Worm (Caenorhabditis elegans) whole organism, L4 larva: ENCODE measurements around the gene kbp-4.

Experiments used
- D1046.2 ChIP-seq: fragments of 200-800 bp; sonication (Bioruptor generic); IDR thresholded peaks from 2 replicates; pipeline ENCODE4 v1.3.6; 2022; ENCODE audit warnings: missing genetic modification characterization, missing compliant biosample characterization
- F10B5.3 ChIP-seq: sonication (generic microtip); optimal IDR thresholded peaks from 2 replicates; lab custom pipeline; 2016; ENCODE audit warnings: mild to moderate bottlenecking, missing genetic modification characterization, missing compliant biosample characterization
- F26F4.8 ChIP-seq: fragments of 200-800 bp; sonication (Bioruptor generic); conservative IDR thresholded peaks from 2 replicates; pipeline ENCODE4 v1.3.6; 2022; ENCODE audit warnings: missing genetic modification characterization, missing compliant biosample characterization
- F37D6.2 ChIP-seq: sonication (generic microtip); optimal IDR thresholded peaks from 2 replicates; lab custom pipeline; 2016; ENCODE audit warnings: mild to moderate bottlenecking, missing genetic modification characterization, missing compliant biosample characterization
- F44E2.7 ChIP-seq: fragments of 200-800 bp; sonication (Bioruptor generic); IDR thresholded peaks from 2 replicates; pipeline ENCODE4 v2.1.2; 2022; ENCODE audit warnings: missing genetic modification characterization, missing compliant biosample characterization
- F49E8.2 ChIP-seq: sonication (generic microtip); optimal IDR thresholded peaks from 2 replicates; lab custom pipeline; 2016; ENCODE audit warnings: missing compliant biosample characterization, mild to moderate bottlenecking, missing genetic modification characterization, borderline replicate concordance
- R02D3.7 ChIP-seq: fragments of 150-350 bp; sonication (generic microtip); optimal IDR thresholded peaks from 3 replicates; lab custom pipeline; 2014; ENCODE audit warnings: missing biosample characterization, missing genetic modification characterization
- T20F7.1 ChIP-seq: fragments of 200-800 bp; sonication (Bioruptor generic); optimal IDR thresholded peaks from 2 replicates; lab custom pipeline; 2018; ENCODE audit warnings: mild to moderate bottlenecking, missing genetic modification characterization, missing compliant biosample characterization
- Y105C5A.15 ChIP-seq: fragments of 200-800 bp; sonication (Bioruptor generic); IDR thresholded peaks from 2 replicates; pipeline ENCODE4 v1.3.6; 2022; ENCODE audit warnings: missing genetic modification characterization, missing compliant biosample characterization
- Y48G9A.11 ChIP-seq: fragments of 200-800 bp; sonication (Bioruptor generic); IDR thresholded peaks from 2 replicates; pipeline ENCODE4 v1.3.6; 2022; ENCODE audit warnings: missing genetic modification reagents, missing genetic modification characterization, missing compliant biosample characterization
- Y5F2A.4 ChIP-seq: fragments of 200-800 bp; sonication (Bioruptor generic); optimal IDR thresholded peaks from 2 replicates; lab custom pipeline; 2018; ENCODE audit warnings: mild to moderate bottlenecking, missing genetic modification characterization, missing compliant biosample characterization
- aha-1 ChIP-seq: fragments of 150-350 bp; peaks from one replicate; lab custom pipeline; 2014; ENCODE audit warnings: missing biosample characterization, missing genetic modification characterization
- aly-2 ChIP-seq: sonication (generic microtip); optimal IDR thresholded peaks from 2 replicates; lab custom pipeline; 2018; ENCODE audit warnings: missing biosample characterization, missing genetic modification characterization
- ama-1 ChIP-seq: fragments of 150-350 bp; optimal IDR thresholded peaks from 2 replicates; lab custom pipeline; 2014; ENCODE audit warnings: inconsistent platforms, mixed read lengths
- ceh-20 ChIP-seq: fragments of 200-800 bp; sonication (Bioruptor generic); IDR thresholded peaks from 2 replicates; pipeline ENCODE4 v1.3.6; 2022; ENCODE audit warnings: missing genetic modification reagents, missing genetic modification characterization, missing compliant biosample characterization
- ceh-28 ChIP-seq: fragments of 150-350 bp; optimal IDR thresholded peaks from 2 replicates; lab custom pipeline; 2014; ENCODE audit warnings: missing biosample characterization, missing genetic modification reagents, missing genetic modification characterization
- ceh-32 ChIP-seq: sonication (generic microtip); optimal IDR thresholded peaks from 2 replicates; lab custom pipeline; 2016; ENCODE audit warnings: mild to moderate bottlenecking, missing genetic modification characterization, missing compliant biosample characterization; ENCODE audit not compliant: poor library complexity
- ceh-62 ChIP-seq: sonication (generic microtip); optimal IDR thresholded peaks from 2 replicates; lab custom pipeline; 2017; ENCODE audit warnings: missing biosample characterization, missing genetic modification characterization
- cey-2 ChIP-seq: sonication (generic microtip); optimal IDR thresholded peaks from 3 replicates; lab custom pipeline; 2017; ENCODE audit warnings: missing genetic modification characterization, mild to moderate bottlenecking, missing compliant biosample characterization, antibody characterized with exemption, borderline replicate concordance; ENCODE audit not compliant: insufficient read depth
- ctbp-1 ChIP-seq: fragments of 200-800 bp; sonication (Bioruptor generic); IDR thresholded peaks from 2 replicates; pipeline ENCODE4 v1.3.6; 2022; ENCODE audit warnings: missing genetic modification reagents, missing genetic modification characterization, missing compliant biosample characterization
- daf-19 ChIP-seq: fragments of 200-800 bp; sonication (Bioruptor generic); conservative IDR thresholded peaks from 2 replicates; pipeline ENCODE4 v1.3.6; 2022; ENCODE audit warnings: missing genetic modification characterization, missing compliant biosample characterization
- daf-8 ChIP-seq: fragments of 200-800 bp; sonication (Bioruptor generic); IDR thresholded peaks from 2 replicates; pipeline ENCODE4 v1.3.6; 2022; ENCODE audit warnings: missing genetic modification characterization, missing compliant biosample characterization
- dmd-8 ChIP-seq: fragments of 200-800 bp; sonication (Bioruptor generic); IDR thresholded peaks from 2 replicates; pipeline ENCODE4 v1.3.6; 2022; ENCODE audit warnings: missing genetic modification characterization, missing compliant biosample characterization
- dpl-1 ChIP-seq: fragments of 150-350 bp; optimal IDR thresholded peaks from 2 replicates; lab custom pipeline; 2014; ENCODE audit warnings: missing biosample characterization, missing genetic modification reagents, missing genetic modification characterization
- duxl-1 ChIP-seq: sonication (generic microtip); optimal IDR thresholded peaks from 2 replicates; lab custom pipeline; 2016; ENCODE audit warnings: mild to moderate bottlenecking, missing genetic modification characterization, moderate library complexity, missing compliant biosample characterization; ENCODE audit not compliant: poor library complexity
- gei-8 ChIP-seq: fragments of 200-800 bp; sonication (Bioruptor generic); optimal IDR thresholded peaks from 2 replicates; lab custom pipeline; 2018; ENCODE audit warnings: mild to moderate bottlenecking, missing genetic modification characterization, missing compliant biosample characterization
- hmg-1.1 ChIP-seq: fragments of 200-800 bp; sonication (Bioruptor generic); IDR thresholded peaks from 2 replicates; pipeline ENCODE4 v1.3.6; 2022; ENCODE audit warnings: missing genetic modification reagents, missing genetic modification characterization, missing compliant biosample characterization
- jun-1 ChIP-seq: fragments of 150-350 bp; optimal IDR thresholded peaks from 2 replicates; lab custom pipeline; 2014; ENCODE audit warnings: missing biosample characterization, missing genetic modification reagents, missing genetic modification characterization
- lim-7 ChIP-seq: fragments of 200-800 bp; sonication (Bioruptor generic); IDR thresholded peaks from 2 replicates; pipeline ENCODE4 v1.3.6; 2022; ENCODE audit warnings: missing genetic modification characterization, missing compliant biosample characterization
- lin-1 ChIP-seq: fragments of 200-800 bp; sonication (Bioruptor generic); IDR thresholded peaks from 2 replicates; pipeline ENCODE4 v1.3.6; 2022; ENCODE audit warnings: missing genetic modification reagents, missing genetic modification characterization, missing compliant biosample characterization
- lin-13 ChIP-seq: fragments of 150-350 bp; optimal IDR thresholded peaks from 2 replicates; lab custom pipeline; 2014; ENCODE audit warnings: missing biosample characterization, missing genetic modification reagents, missing genetic modification characterization
- lsy-2 ChIP-seq, 2 experiments: fragments of 150-350 bp in 1 of 2; sonication (generic microtip) in 1 of 2; optimal IDR thresholded peaks; 2 replicates each; lab custom pipeline; 2014 to 2017; ENCODE audit warnings: missing biosample characterization in 2 of 2, missing genetic modification characterization in 2 of 2
- madf-5 ChIP-seq, 2 experiments: fragments of 200-800 bp; sonication (Bioruptor generic); IDR thresholded peaks; 2 replicates each; pipeline ENCODE4 v1.3.6; 2022; ENCODE audit warnings: missing compliant biosample characterization in 2 of 2, missing genetic modification characterization in 2 of 2
- madf-9 ChIP-seq: fragments of 200-800 bp; sonication (Bioruptor generic); conservative IDR thresholded peaks from 2 replicates; pipeline ENCODE4 v1.3.6; 2022; ENCODE audit warnings: missing genetic modification reagents, missing genetic modification characterization, missing compliant biosample characterization
- mdl-1 ChIP-seq, 2 experiments: fragments of 150-350 bp in 1 of 2; sonication (generic microtip) in 1 of 2; optimal IDR thresholded peaks; 2 replicates each; lab custom pipeline; 2014 to 2017; ENCODE audit warnings: missing biosample characterization in 2 of 2, missing genetic modification characterization in 2 of 2
- mdt-29 ChIP-seq: fragments of 200-800 bp; sonication (Bioruptor generic); IDR thresholded peaks from 2 replicates; pipeline ENCODE4 v1.3.6; 2022; ENCODE audit warnings: missing genetic modification reagents, missing genetic modification characterization, missing compliant biosample characterization
- mep-1 ChIP-seq: fragments of 150-350 bp; sonication (generic microtip); optimal IDR thresholded peaks from 3 replicates; lab custom pipeline; 2014; ENCODE audit warnings: missing biosample characterization, missing genetic modification characterization
- nhr-237 ChIP-seq: sonication (generic microtip); optimal IDR thresholded peaks from 2 replicates; lab custom pipeline; 2017; ENCODE audit warnings: missing biosample characterization, missing genetic modification characterization
- nhr-28 ChIP-seq: fragments of 150-350 bp; optimal IDR thresholded peaks from 2 replicates; lab custom pipeline; 2014; ENCODE audit warnings: missing biosample characterization, missing genetic modification characterization
- nhr-41 ChIP-seq: fragments of 200-800 bp; sonication (Bioruptor generic); IDR thresholded peaks from 2 replicates; pipeline ENCODE4 v1.3.6; 2022; ENCODE audit warnings: missing genetic modification reagents, missing genetic modification characterization, missing compliant biosample characterization
- nhr-6 ChIP-seq: fragments of 150-350 bp; optimal IDR thresholded peaks from 2 replicates; lab custom pipeline; 2014; ENCODE audit warnings: missing biosample characterization, missing genetic modification characterization
- pqm-1 ChIP-seq: sonication (generic microtip); optimal IDR thresholded peaks from 2 replicates; lab custom pipeline; 2017; ENCODE audit warnings: missing biosample characterization, missing genetic modification characterization
- skn-1 ChIP-seq: fragments of 150-350 bp; optimal IDR thresholded peaks from 2 replicates; lab custom pipeline; 2014; ENCODE audit warnings: missing biosample characterization, missing genetic modification characterization
- snpc-1.2 ChIP-seq: fragments of 200-800 bp; sonication (Bioruptor generic); IDR thresholded peaks from 2 replicates; pipeline ENCODE4 v1.3.6; 2022; ENCODE audit warnings: missing genetic modification reagents, missing genetic modification characterization, missing compliant biosample characterization
- spr-1 ChIP-seq: sonication (generic microtip); optimal IDR thresholded peaks from 2 replicates; lab custom pipeline; 2016; ENCODE audit warnings: mild to moderate bottlenecking, missing genetic modification characterization, missing compliant biosample characterization
- tag-97 ChIP-seq: fragments of 200-800 bp; sonication (Bioruptor generic); IDR thresholded peaks from 2 replicates; pipeline ENCODE4 v1.3.6; 2022; ENCODE audit warnings: missing genetic modification characterization, missing compliant biosample characterization
- unc-130 ChIP-seq: sonication (generic microtip); optimal IDR thresholded peaks from 2 replicates; lab custom pipeline; 2016; ENCODE audit warnings: missing genetic modification reagents, missing genetic modification characterization, missing compliant biosample characterization
- unc-62 ChIP-seq, 3 experiments: fragments of 150-350 bp in 1 of 3; sonication (generic microtip); optimal IDR thresholded peaks in 2 of 3; peaks in 1 of 3; 1 replicate in 1 of 3; 2 replicates in 2 of 3; lab custom pipeline; 2014 to 2017; ENCODE audit warnings: missing biosample characterization in 3 of 3, missing genetic modification characterization in 3 of 3, missing genetic modification reagents in 3 of 3, missing genotype in 1 of 3
- zfp-2 ChIP-seq: sonication (generic microtip); optimal IDR thresholded peaks from 2 replicates; lab custom pipeline; 2016; ENCODE audit warnings: mild to moderate bottlenecking, missing genetic modification characterization, missing compliant biosample characterization
- zip-11 ChIP-seq: fragments of 200-800 bp; sonication (Bioruptor generic); IDR thresholded peaks from 2 replicates; pipeline ENCODE4 v1.3.6; 2022; ENCODE audit warnings: missing genetic modification characterization, missing compliant biosample characterization
- zip-2 ChIP-seq: fragments of 150-350 bp; optimal IDR thresholded peaks from 2 replicates; lab custom pipeline; 2014; ENCODE audit warnings: missing biosample characterization, missing genetic modification characterization
- ztf-11 ChIP-seq: fragments of 150-350 bp; optimal IDR thresholded peaks from 2 replicates; lab custom pipeline; 2014; ENCODE audit warnings: missing biosample characterization, missing genetic modification characterization

The kbp-4 gene

ce11 chrIII:1080536-1080935 is at the start of gene kbp-4, which contains the start of gene rab-18 (continued):
- no peak for TF ChIP-seq madf-5 (GFP tag; IDR thresholded peaks at IDR 0.05; lab: Robert Waterston, UW)
- peak; percentile 83 for TF ChIP-seq hmg-1.1
- peak; percentile 70; the same call in 1 of the 2 replicates for TF ChIP-seq mdt-29 (GFP tag; lab: Robert Waterston, UW)
- TF ChIP-seq zfp-2 (tag; lab: Kevin White, UChicago), result peak; percentile 88
- TF ChIP-seq ztf-11 (tag; lab: Kevin White, UChicago), result no peak
- peak; percentile 98 for TF ChIP-seq mep-1 (tag; lab: Kevin White, UChicago)
- peak; percentile 13 for TF ChIP-seq F10B5.3 (tag; lab: Kevin White, UChicago)
- TF ChIP-seq R02D3.7, result no peak
- peak; percentile 38 for TF ChIP-seq pqm-1 (tag; lab: Kevin White, UChicago)
- peak; percentile 77 for TF ChIP-seq ctbp-1 (GFP tag; lab: Robert Waterston, UW)
- TF ChIP-seq daf-19 (GFP tag; lab: Robert Waterston, UW), result no peak
- TF ChIP-seq nhr-6 (tag; lab: Kevin White, UChicago), result peak; percentile 93
- no peak for TF ChIP-seq ceh-32
- no peak for TF ChIP-seq zip-11
- TF ChIP-seq Y48G9A.11 (GFP tag; lab: Robert Waterston, UW), result peak; percentile 51; the same call in 1 of the 2 replicates
- TF ChIP-seq tag-97 (GFP tag; lab: Robert Waterston, UW), result no peak
- no peak for TF ChIP-seq nhr-41 (GFP tag; lab: Robert Waterston, UW)
- no peak for TF ChIP-seq nhr-237 (tag; lab: Kevin White, UChicago)
- TF ChIP-seq duxl-1 (tag; lab: Kevin White, UChicago), result peak; percentile 73
- no peak for TF ChIP-seq cey-2 (tag; lab: Kevin White, UChicago)
- peak; percentile 90 for TF ChIP-seq unc-130
- TF ChIP-seq F37D6.2, result peak; percentile 82
- peak; percentile 84 for TF ChIP-seq ceh-20 (GFP tag; lab: Robert Waterston, UW)
- no peak for TF ChIP-seq D1046.2
- no peak for TF ChIP-seq aly-2
- TF ChIP-seq lin-1 (GFP tag; lab: Robert Waterston, UW), result peak; percentile 39; the same call in 1 of the 2 replicates
- TF ChIP-seq gei-8 (GFP tag; lab: Kevin White, UChicago), result no peak
- TF ChIP-seq lim-7, result no peak
- peak; percentile 99 for TF ChIP-seq aha-1 (tag; lab: Kevin White, UChicago)
- TF ChIP-seq nhr-28, result peak; percentile 88
- peak; percentile 96 for TF ChIP-seq lin-13 (GFP tag; lab: Kevin White, UChicago)
- peak; percentile 68 for TF ChIP-seq ama-1 (lab: Kevin White, UChicago)
- TF ChIP-seq F49E8.2, result peak; percentile 79
- TF ChIP-seq F26F4.8 (GFP tag; lab: Robert Waterston, UW), result no peak
- no peak for TF ChIP-seq Y5F2A.4 (GFP tag; lab: Kevin White, UChicago)
- TF ChIP-seq skn-1 (tag; lab: Kevin White, UChicago), result no peak
- TF ChIP-seq unc-62 (GFP tag; optimal IDR thresholded peaks at IDR 0.05 in 1 of 2; lab: Kevin White, UChicago), result peak in 1 of 2 experiments; percentile 49
- TF ChIP-seq unc-62 (tag; optimal IDR thresholded peaks at IDR 0.05; lab: Kevin White, UChicago), result no peak
- 0 out of 2 replicates have a peak, but pooled peaks have one; percentile 20 for TF ChIP-seq snpc-1.2 (GFP tag; lab: Robert Waterston, UW)
- no peak for TF ChIP-seq dmd-8 (GFP tag; lab: Robert Waterston, UW)
- TF ChIP-seq madf-9, result no peak
- peak; percentile 56 to 96 for TF ChIP-seq mdl-1 (tag; optimal IDR thresholded peaks at IDR 0.05; lab: Kevin White, UChicago)
- no peak for TF ChIP-seq jun-1
- TF ChIP-seq ceh-62, result no peak
- TF ChIP-seq zip-2 (tag; lab: Kevin White, UChicago), result peak; percentile 49
- TF ChIP-seq lsy-2 (tag; optimal IDR thresholded peaks at IDR 0.05; lab: Kevin White, UChicago), result peak; percentile 85 to 97
- no peak for TF ChIP-seq daf-8 (GFP tag; lab: Robert Waterston, UW)
- TF ChIP-seq F44E2.7 (GFP tag; lab: Robert Waterston, UW), result no peak
- no peak for TF ChIP-seq T20F7.1 (GFP tag; lab: Kevin White, UChicago)
- TF ChIP-seq spr-1 (tag; lab: Kevin White, UChicago), result peak; percentile 76
- peak; percentile 41 for TF ChIP-seq ceh-28 (tag; lab: Kevin White, UChicago)
- TF ChIP-seq Y105C5A.15, result no peak
- TF ChIP-seq dpl-1 (GFP tag; lab: Kevin White, UChicago), result peak; percentile 99
